Fruit fly (Drosophila melanogaster) whole organism, embryonic: ENCODE results near the gene ClC-c.

Source experiments
- Ada2b ChIP-seq: fragments of 200-800 bp; sonication (Bioruptor generic); IDR thresholded peaks from 2 replicates; pipeline ENCODE4 v1.3.6; 2022; ENCODE audit warnings: missing biosample characterization, missing genetic modification characterization
- Bgb ChIP-seq: fragments of 200-800 bp; sonication (Bioruptor generic); IDR thresholded peaks from 2 replicates; pipeline ENCODE4 v1.3.6; 2022; ENCODE audit warnings: missing biosample characterization, missing genetic modification characterization; ENCODE audit not compliant: partially characterized antibody
- Bteb2 ChIP-seq: fragments of 200-800 bp; sonication (Bioruptor generic); optimal IDR thresholded peaks from 2 replicates; lab custom pipeline; 2016; ENCODE audit warnings: missing biosample characterization, missing genetic modification characterization
- C15 ChIP-seq: fragments of 200-800 bp; sonication (Bioruptor generic); IDR thresholded peaks from 3 replicates; pipeline ENCODE4 v1.3.6; 2022; ENCODE audit warnings: missing biosample characterization, missing genetic modification characterization
- CG10274 ChIP-seq: fragments of 200-800 bp; sonication (Bioruptor generic); optimal IDR thresholded peaks from 3 replicates; lab custom pipeline; 2017; ENCODE audit warnings: missing biosample characterization, mild to moderate bottlenecking, missing genetic modification characterization
- CG10959 ChIP-seq: fragments of 200-800 bp; sonication (Bioruptor generic); IDR thresholded peaks from 2 replicates; pipeline ENCODE4 v1.3.6; 2022; ENCODE audit warnings: missing biosample characterization, missing genetic modification characterization
- CG11560 ChIP-seq: fragments of 200-800 bp; sonication (Bioruptor generic); IDR thresholded peaks from 3 replicates; pipeline ENCODE4 v1.3.6; 2022; ENCODE audit warnings: missing biosample characterization, missing genetic modification characterization
- CG12219 ChIP-seq: fragments of 200-800 bp; sonication (Bioruptor generic); optimal IDR thresholded peaks from 3 replicates; lab custom pipeline; 2018; ENCODE audit warnings: missing biosample characterization, mild to moderate bottlenecking, missing genetic modification characterization
- CG13624 ChIP-seq: fragments of 200-800 bp; sonication (Bioruptor generic); optimal IDR thresholded peaks from 2 replicates; lab custom pipeline; 2016; ENCODE audit warnings: missing biosample characterization, missing genetic modification characterization
- CG14441 ChIP-seq: fragments of 200-800 bp; sonication (Bioruptor generic); IDR thresholded peaks from 2 replicates; pipeline ENCODE4 v1.3.6; 2022; ENCODE audit warnings: missing biosample characterization, missing genetic modification characterization
- CG1529 ChIP-seq: fragments of 200-800 bp; sonication (Bioruptor generic); optimal IDR thresholded peaks from 3 replicates; lab custom pipeline; 2018; ENCODE audit warnings: missing biosample characterization, missing genetic modification characterization
- CG15696 ChIP-seq: fragments of 200-800 bp; sonication (Bioruptor generic); optimal IDR thresholded peaks from 2 replicates; lab custom pipeline; 2019; ENCODE audit warnings: missing biosample characterization, mild to moderate bottlenecking, missing genetic modification characterization, moderate library complexity
- CG18476 ChIP-seq: fragments of 200-800 bp; sonication (Bioruptor generic); optimal IDR thresholded peaks from 2 replicates; lab custom pipeline; 2016; ENCODE audit warnings: missing biosample characterization, mild to moderate bottlenecking, missing genetic modification characterization
- CG2889 ChIP-seq: fragments of 200-800 bp; sonication (Bioruptor generic); IDR thresholded peaks from 3 replicates; pipeline ENCODE4 v1.3.6; 2022; ENCODE audit warnings: missing biosample characterization, missing genetic modification characterization
- CG3281 ChIP-seq: fragments of 200-800 bp; sonication (Bioruptor generic); optimal IDR thresholded peaks from 3 replicates; lab custom pipeline; 2017; ENCODE audit warnings: missing biosample characterization, mild to moderate bottlenecking, missing genetic modification characterization
- CG43689 ChIP-seq: fragments of 200-800 bp; sonication (Bioruptor generic); IDR thresholded peaks from 2 replicates; pipeline ENCODE4 v1.3.6; 2022; ENCODE audit warnings: missing biosample characterization, missing genetic modification characterization
- CG4730 ChIP-seq: fragments of 200-800 bp; sonication (Bioruptor generic); IDR thresholded peaks from 2 replicates; pipeline ENCODE4 v1.3.6; 2022; ENCODE audit warnings: missing biosample characterization, missing genetic modification characterization
- CG9215 ChIP-seq: fragments of 200-800 bp; sonication (Bioruptor generic); IDR thresholded peaks from 2 replicates; pipeline ENCODE4 v1.3.6; 2022; ENCODE audit warnings: missing biosample characterization, missing genetic modification characterization
- CG9609 ChIP-seq: fragments of 200-800 bp; sonication (Bioruptor generic); optimal IDR thresholded peaks from 3 replicates; lab custom pipeline; 2016; ENCODE audit warnings: missing biosample characterization, missing genetic modification characterization
- CoRest ChIP-seq: fragments of 200-800 bp; sonication (Bioruptor generic); optimal IDR thresholded peaks from 3 replicates; lab custom pipeline; 2018; ENCODE audit warnings: missing biosample characterization, mild to moderate bottlenecking, missing genetic modification characterization, moderate library complexity
- D ChIP-seq, 2 experiments: fragments of 200-800 bp in 1 of 2; fragments of >200 bp in 1 of 2; sonication (Bioruptor generic) in 1 of 2; optimal IDR thresholded peaks; 2 replicates in 1 of 2; 3 replicates in 1 of 2; lab custom pipeline; 2017; ENCODE audit warnings: mild to moderate bottlenecking in 1 of 2, missing biosample characterization in 1 of 2, missing genetic modification characterization in 1 of 2, missing genetic modification reagents in 1 of 2
- Dbx ChIP-seq: fragments of 200-800 bp; sonication (Bioruptor generic); IDR thresholded peaks from 3 replicates; pipeline ENCODE4 v1.3.6; 2022; ENCODE audit warnings: missing biosample characterization, missing genetic modification characterization
- ERR ChIP-seq: fragments of 200-800 bp; sonication (Bioruptor generic); optimal IDR thresholded peaks from 2 replicates; lab custom pipeline; 2016; ENCODE audit warnings: missing biosample characterization, missing genetic modification characterization
- Fer3 ChIP-seq: fragments of 200-800 bp; sonication (Bioruptor generic); optimal IDR thresholded peaks from 2 replicates; lab custom pipeline; 2018; ENCODE audit warnings: missing biosample characterization, mild to moderate bottlenecking, missing genetic modification characterization, moderate library complexity
- HmgD ChIP-seq: fragments of 200-800 bp; sonication (Bioruptor generic); optimal IDR thresholded peaks from 3 replicates; lab custom pipeline; 2016; ENCODE audit warnings: missing biosample characterization, missing genetic modification characterization
- Med ChIP-seq: fragments of 200-800 bp; sonication (Bioruptor generic); peaks from one replicate; lab custom pipeline; 2016; ENCODE audit warnings: missing biosample characterization, missing genetic modification characterization, mild to moderate bottlenecking, inconsistent platforms, moderate library complexity
- Myb ChIP-seq: fragments of 200-800 bp; sonication (Bioruptor generic); optimal IDR thresholded peaks from 2 replicates; lab custom pipeline; 2016; ENCODE audit warnings: missing biosample characterization, missing genetic modification characterization
- NC2β ChIP-seq: fragments of 200-800 bp; sonication (Bioruptor generic); optimal IDR thresholded peaks from 2 replicates; lab custom pipeline; 2016; ENCODE audit warnings: missing biosample characterization, missing genetic modification characterization
- abd-A ChIP-seq: fragments of 200-800 bp; sonication (Bioruptor generic); optimal IDR thresholded peaks from 3 replicates; lab custom pipeline; 2019; ENCODE audit warnings: missing biosample characterization, mild to moderate bottlenecking, missing genetic modification characterization, moderate library complexity
- al ChIP-seq: fragments of 200-800 bp; sonication (Bioruptor generic); IDR thresholded peaks from 2 replicates; pipeline ENCODE4 v1.3.6; 2022; ENCODE audit warnings: missing biosample characterization, missing genetic modification characterization
- bcd ChIP-seq: fragments of 200-800 bp; sonication (Bioruptor generic); optimal IDR thresholded peaks from 2 replicates; lab custom pipeline; 2017; ENCODE audit warnings: missing biosample characterization, mild to moderate bottlenecking, missing genetic modification characterization
- cwo ChIP-seq: fragments of 200-800 bp; sonication (Bioruptor generic); optimal IDR thresholded peaks from 3 replicates; lab custom pipeline; 2017; ENCODE audit warnings: missing biosample characterization, missing genetic modification characterization, mild to moderate bottlenecking, moderate library complexity, missing genetic modification reagents
- dati ChIP-seq: fragments of 200-800 bp; sonication (Bioruptor generic); IDR thresholded peaks from 2 replicates; pipeline ENCODE4 v1.3.6; 2022; ENCODE audit warnings: missing biosample characterization, missing genetic modification characterization
- esg ChIP-seq: fragments of 200-800 bp; sonication (Bioruptor generic); conservative IDR thresholded peaks from 2 replicates; pipeline ENCODE4 v1.3.6; 2022; ENCODE audit warnings: missing biosample characterization, missing genetic modification characterization
- inv ChIP-seq: fragments of 200-800 bp; sonication (Bioruptor generic); IDR thresholded peaks from 2 replicates; pipeline ENCODE4 v1.3.6; 2022; ENCODE audit warnings: missing biosample characterization, missing genetic modification characterization; ENCODE audit not compliant: partially characterized antibody
- jumu ChIP-seq: fragments of 200-800 bp; sonication (Bioruptor generic); optimal IDR thresholded peaks from 3 replicates; lab custom pipeline; 2016; ENCODE audit warnings: missing biosample characterization, missing genetic modification characterization
- lov ChIP-seq, 2 experiments: fragments of 200-800 bp in 1 of 2; fragments of >200 bp in 1 of 2; sonication (Bioruptor generic) in 1 of 2; IDR thresholded peaks in 1 of 2; optimal IDR thresholded peaks in 1 of 2; 2 replicates in 1 of 2; 3 replicates in 1 of 2; pipeline versions ENCODE4 v1.3.6 to Lab custom; 2017 to 2022; ENCODE audit warnings: missing biosample characterization in 1 of 2, missing genetic modification characterization in 1 of 2
- odd ChIP-seq: fragments of 200-800 bp; sonication (Bioruptor generic); optimal IDR thresholded peaks from 2 replicates; lab custom pipeline; 2017; ENCODE audit warnings: missing biosample characterization, mild to moderate bottlenecking, missing genetic modification characterization
- pb ChIP-seq: fragments of 200-800 bp; sonication (Bioruptor generic); optimal IDR thresholded peaks from 3 replicates; lab custom pipeline; 2016; ENCODE audit warnings: missing biosample characterization, missing genetic modification characterization
- ranshi ChIP-seq: fragments of 200-800 bp; sonication (Bioruptor generic); IDR thresholded peaks from 2 replicates; pipeline ENCODE4 v1.3.6; 2022; ENCODE audit warnings: missing biosample characterization, missing genetic modification characterization
- scrt ChIP-seq: fragments of 200-800 bp; sonication (Bioruptor generic); optimal IDR thresholded peaks from 2 replicates; lab custom pipeline; 2018; ENCODE audit warnings: missing biosample characterization, mild to moderate bottlenecking, missing genetic modification characterization, moderate library complexity
- sd ChIP-seq: fragments of 200-800 bp; sonication (Bioruptor generic); optimal IDR thresholded peaks from 3 replicates; lab custom pipeline; 2018; ENCODE audit warnings: missing biosample characterization, mild to moderate bottlenecking, missing genetic modification characterization, moderate library complexity
- sob ChIP-seq: fragments of 200-800 bp; sonication (Bioruptor generic); IDR thresholded peaks from 2 replicates; pipeline ENCODE4 v1.3.6; 2022; ENCODE audit warnings: missing biosample characterization, missing genetic modification characterization
- ssp ChIP-seq: fragments of 200-800 bp; sonication (Bioruptor generic); IDR thresholded peaks from 2 replicates; pipeline ENCODE4 v1.3.6; 2022; ENCODE audit warnings: missing biosample characterization, missing genetic modification characterization
- sug ChIP-seq: fragments of 200-800 bp; optimal IDR thresholded peaks from 2 replicates; lab custom pipeline; 2019; ENCODE audit warnings: missing biosample characterization, mild to moderate bottlenecking, missing genetic modification characterization, moderate library complexity
- tin ChIP-seq: fragments of 200-800 bp; sonication (Bioruptor generic); optimal IDR thresholded peaks from 3 replicates; lab custom pipeline; 2016; ENCODE audit warnings: missing biosample characterization, missing genetic modification characterization
- trh ChIP-seq: fragments of 200-800 bp; sonication (Bioruptor generic); optimal IDR thresholded peaks from 2 replicates; lab custom pipeline; 2016; ENCODE audit warnings: missing biosample characterization, missing genetic modification characterization
- tx ChIP-seq: fragments of 200-800 bp; sonication (Bioruptor generic); optimal IDR thresholded peaks from 2 replicates; lab custom pipeline; 2016; ENCODE audit warnings: missing biosample characterization, missing genetic modification characterization
- vvl ChIP-seq: fragments of 200-800 bp; sonication (Bioruptor generic); IDR thresholded peaks from 2 replicates; pipeline ENCODE4 v1.3.6; 2022; ENCODE audit warnings: missing biosample characterization, missing genetic modification characterization
- zen ChIP-seq: fragments of 200-800 bp; sonication (Bioruptor generic); optimal IDR thresholded peaks from 3 replicates; lab custom pipeline; 2018; ENCODE audit warnings: missing biosample characterization, mild to moderate bottlenecking, missing genetic modification characterization, moderate library complexity

The ClC-c gene

DNA sequence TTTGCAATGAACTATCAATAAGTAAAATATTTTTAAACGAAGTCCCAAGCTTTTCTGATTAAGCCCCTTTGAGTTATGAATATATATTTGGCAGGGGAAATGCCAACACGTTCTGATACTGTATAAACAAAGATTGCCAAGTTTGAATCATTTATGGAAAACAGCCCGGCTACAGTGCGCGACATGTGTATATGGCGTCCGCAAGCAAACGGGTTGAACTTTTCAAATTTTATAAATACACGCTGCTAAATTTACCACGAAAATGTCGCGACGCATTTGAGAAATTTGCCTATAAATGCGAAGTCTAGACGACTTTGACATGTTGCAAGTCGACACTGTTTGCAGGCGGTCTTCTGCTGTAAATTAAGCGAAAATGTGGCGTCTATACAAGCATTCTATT lies 42.2 kb upstream of the ClC-c start (continued):
- TF ChIP-seq Ada2b = peak; percentile 47
- TF ChIP-seq scrt = peak; percentile 36
- peak; percentile 95 for TF ChIP-seq Med (GFP tag; lab: Kevin White, UChicago)
- peak; percentile 66 for TF ChIP-seq sob (GFP tag; lab: Robert Waterston, UW)
- TF ChIP-seq Dbx = 0 out of 3 replicates have a peak, but pooled peaks have one; percentile 40
- peak; percentile 40 for TF ChIP-seq tx (GFP tag; lab: Kevin White, UChicago)
- TF ChIP-seq CG9609 (GFP tag; lab: Kevin White, UChicago) = peak; percentile 30
- TF ChIP-seq CG3281 (GFP tag; lab: Kevin White, UChicago) = peak; percentile 66
- TF ChIP-seq jumu (GFP tag; lab: Kevin White, UChicago) = no peak
- peak; percentile 59 for TF ChIP-seq esg (GFP tag; lab: Robert Waterston, UW)
- peak; percentile 52 for TF ChIP-seq Bteb2
- peak; percentile 19 for TF ChIP-seq CG18476
- 0 out of 3 replicates have a peak, but pooled peaks have one; percentile 34 for TF ChIP-seq CG11560 (tag; lab: Robert Waterston, UW)
- TF ChIP-seq CG1529 = no peak
- TF ChIP-seq tin (GFP tag; lab: Kevin White, UChicago) = peak; percentile 17
- TF ChIP-seq dati = no peak
- no peak for TF ChIP-seq trh (GFP tag; lab: Kevin White, UChicago)
- TF ChIP-seq CG12219 = peak; percentile 43
- no peak for TF ChIP-seq ERR (GFP tag; lab: Kevin White, UChicago)
- TF ChIP-seq NC2β (GFP tag; lab: Kevin White, UChicago) = no peak
- TF ChIP-seq inv (GFP tag; lab: Robert Waterston, UW) = no peak
- 0 out of 3 replicates have a peak, but pooled peaks have one; percentile 22 for TF ChIP-seq C15 (GFP tag; lab: Robert Waterston, UW)
- no peak for TF ChIP-seq Bgb (GFP tag; lab: Robert Waterston, UW)
- TF ChIP-seq HmgD (GFP tag; lab: Kevin White, UChicago) = peak; percentile 7
- TF ChIP-seq al (GFP tag; lab: Robert Waterston, UW) = peak; percentile 56; the same call in 1 of the 2 replicates
- peak; percentile 60; the same call in 1 of the 2 replicates for TF ChIP-seq ranshi
- peak; percentile 48 for TF ChIP-seq bcd
- TF ChIP-seq CG2889 (GFP tag; lab: Robert Waterston, UW) = peak; percentile 46; the same call in 1 of the 3 replicates
- no peak for TF ChIP-seq CG10959 (GFP tag; lab: Robert Waterston, UW)
- TF ChIP-seq zen = no peak
- TF ChIP-seq CG15696 (tag; lab: Kevin White, UChicago) = no peak
- TF ChIP-seq abd-A = no peak
- TF ChIP-seq lov (optimal IDR thresholded peaks at IDR 0.05; lab: Kevin White, UChicago) = no peak
- TF ChIP-seq lov (GFP tag; IDR thresholded peaks at IDR 0.05; lab: Robert Waterston, UW) = no peak
- TF ChIP-seq CG4730 (GFP tag; lab: Robert Waterston, UW) = peak; percentile 21; the same call in 1 of the 2 replicates
- peak; percentile 48 for TF ChIP-seq CG43689
- peak; percentile 70 for TF ChIP-seq CG13624 (GFP tag; lab: Kevin White, UChicago)
- peak; percentile 12 for TF ChIP-seq CG10274 (GFP tag; lab: Kevin White, UChicago)
- peak; percentile 9 for TF ChIP-seq pb (GFP tag; lab: Kevin White, UChicago)
- peak; percentile 74 for TF ChIP-seq vvl (GFP tag; lab: Robert Waterston, UW)
- peak; percentile 25 for TF ChIP-seq Myb (GFP tag; lab: Kevin White, UChicago)
- no peak for TF ChIP-seq ssp (GFP tag; lab: Robert Waterston, UW)
- no peak for TF ChIP-seq odd (GFP tag; lab: Kevin White, UChicago)
- TF ChIP-seq CoRest (tag; lab: Kevin White, UChicago) = peak; percentile 43
- peak; percentile 59 for TF ChIP-seq sug (tag; lab: Kevin White, UChicago)
- TF ChIP-seq sd (tag; lab: Kevin White, UChicago) = peak; percentile 59
- no peak for TF ChIP-seq D (optimal IDR thresholded peaks at IDR 0.05; lab: Kevin White, UChicago)
- no peak for TF ChIP-seq D (GFP tag; optimal IDR thresholded peaks at IDR 0.05; lab: Kevin White, UChicago)
- peak; percentile 55 for TF ChIP-seq Fer3 (tag; lab: Kevin White, UChicago)
- TF ChIP-seq CG14441 (GFP tag; lab: Robert Waterston, UW) = peak; percentile 75
- peak; percentile 39; the same call in 1 of the 2 replicates for TF ChIP-seq CG9215 (GFP tag; lab: Robert Waterston, UW)
- peak; percentile 18 for TF ChIP-seq cwo (GFP tag; lab: Kevin White, UChicago)
